Worm (Caenorhabditis elegans): Measurements from ENCODE around the gene F11D11.6.

- TF ChIP-seq unc-62 (GFP tag; optimal IDR thresholded peaks at IDR 0.05) (no peak), aly-2 (tag; optimal IDR thresholded peaks at IDR 0.05) (no peak), ceh-28 (tag; optimal IDR thresholded peaks at IDR 0.05) (no peak), ama-1 (optimal IDR thresholded peaks at IDR 0.05) (no peak), elt-1 (tag; optimal IDR thresholded peaks at IDR 0.05) (no peak), ztf-4 (tag; optimal IDR thresholded peaks at IDR 0.05) (no peak), nfya-1 (tag; optimal IDR thresholded peaks at IDR 0.05; ENCODE audit: insufficient read depth) (no peak), nhr-28 (tag; optimal IDR thresholded peaks at IDR 0.05) (no peak), nhr-237 (tag; optimal IDR thresholded peaks at IDR 0.05) (no peak)
Measured at ce11 chrV:18780605-18781004, 27.7 kb upstream of the F11D11.6 start.

Measured in whole organism, L3 larva.